Worm (Caenorhabditis elegans) whole organism, L4/young adult: Measurements from ENCODE around the gene gcl-1.
"Not testable (repeated sequence)": the region's sequence is repeated elsewhere in the genome, so short reads cannot be mapped to it uniquely, and the experiment has no call there.

Experiments
- dao-5 ChIP-seq: sonication (generic microtip); optimal IDR thresholded peaks from 2 replicates; lab custom pipeline; 2016; ENCODE audit warnings: missing genotype, missing genetic modification characterization, moderate library complexity, missing compliant biosample characterization
- him-1 ChIP-seq: sonication (generic microtip); optimal IDR thresholded peaks from 2 replicates; lab custom pipeline; 2016; ENCODE audit warnings: missing genotype, missing genetic modification reagents, missing genetic modification characterization, missing compliant biosample characterization

- TF ChIP-seq him-1, dao-5 (tag; lab: Kevin White, UChicago): not testable (repeated sequence)
Observed at ce11 chrIV:13433904-13434303, 21.2 kb upstream of the gcl-1 start, which contains the start of gene K09B11.5.
